Fruit fly (Drosophila melanogaster) whole organism, wandering third instar larva: ENCODE data around the gene Osi1.

Experiments
- Abd-B ChIP-seq: fragments of >200 bp; optimal IDR thresholded peaks from 2 replicates; lab custom pipeline; 2017; ENCODE audit warnings: missing biosample characterization, missing genetic modification characterization
- CG32264 ChIP-seq: fragments of 200-800 bp; sonication (Bioruptor generic); optimal IDR thresholded peaks from 2 replicates; lab custom pipeline; 2016; ENCODE audit warnings: missing biosample characterization, missing genetic modification characterization
- CrebA ChIP-seq: fragments of 200-800 bp; sonication (Bioruptor generic); optimal IDR thresholded peaks from 2 replicates; lab custom pipeline; 2016; ENCODE audit warnings: missing biosample characterization, mild to moderate bottlenecking, missing genetic modification characterization, borderline replicate concordance
- Dfd ChIP-seq: fragments of >200 bp; optimal IDR thresholded peaks from 2 replicates; lab custom pipeline; 2017; ENCODE audit warnings: missing biosample characterization, missing genetic modification characterization
- Dif ChIP-seq: fragments of 200-275, 200-300 bp; sonication (Bioruptor generic); optimal IDR thresholded peaks from 2 replicates; lab custom pipeline; 2018; ENCODE audit warnings: missing biosample characterization, missing genetic modification characterization; ENCODE audit not compliant: partially characterized antibody
- GATAd ChIP-seq: sonication (Bioruptor generic); optimal IDR thresholded peaks from 2 replicates; lab custom pipeline; 2016; ENCODE audit warnings: missing biosample characterization, missing genetic modification characterization
- HLH106 ChIP-seq: fragments of 200-800 bp; optimal IDR thresholded peaks from 3 replicates; lab custom pipeline; 2019; ENCODE audit warnings: missing biosample characterization, mild to moderate bottlenecking, missing genetic modification characterization, moderate library complexity
- Jra ChIP-seq: sonication (Bioruptor generic); optimal IDR thresholded peaks from 2 replicates; lab custom pipeline; 2016; ENCODE audit warnings: missing biosample characterization, missing genetic modification characterization
- Myc ChIP-seq: fragments of >200 bp; optimal IDR thresholded peaks from 2 replicates; lab custom pipeline; 2017
- N ChIP-seq: fragments of >200 bp; optimal IDR thresholded peaks from 2 replicates; lab custom pipeline; 2018; ENCODE audit warnings: missing biosample characterization, missing external identifiers, missing genetic modification characterization
- OdsH ChIP-seq: fragments of 200-800 bp; sonication (Bioruptor generic); optimal IDR thresholded peaks from 2 replicates; lab custom pipeline; 2016; ENCODE audit warnings: missing biosample characterization, mild to moderate bottlenecking, missing genetic modification characterization
- Rel ChIP-seq, 2 experiments: fragments of 200-800 bp; sonication (Bioruptor generic) in 1 of 2; optimal IDR thresholded peaks; 2 replicates in 1 of 2; 3 replicates in 1 of 2; lab custom pipeline; 2016 to 2019; ENCODE audit warnings: mild to moderate bottlenecking in 2 of 2, missing biosample characterization in 2 of 2, missing genetic modification characterization in 2 of 2, moderate library complexity in 1 of 2
- Sp1 ChIP-seq: fragments of 200-800 bp; sonication (Bioruptor generic); optimal IDR thresholded peaks from 3 replicates; lab custom pipeline; 2019; ENCODE audit warnings: missing biosample characterization, mild to moderate bottlenecking, missing genetic modification characterization, moderate library complexity
- Vsx2 ChIP-seq: fragments of 200-300, 225-300 bp; sonication (Bioruptor generic); optimal IDR thresholded peaks from 2 replicates; lab custom pipeline; 2018; ENCODE audit warnings: missing biosample characterization, missing genetic modification characterization; ENCODE audit not compliant: partially characterized antibody
- brk ChIP-seq: fragments of 200-800 bp; sonication (Bioruptor generic); optimal IDR thresholded peaks from 2 replicates; lab custom pipeline; 2016; ENCODE audit warnings: missing biosample characterization, mild to moderate bottlenecking, missing genetic modification characterization
- dsf ChIP-seq: sonication (Bioruptor generic); optimal IDR thresholded peaks from 2 replicates; lab custom pipeline; 2016; ENCODE audit warnings: missing biosample characterization, missing genetic modification characterization, borderline replicate concordance
- ey ChIP-seq: fragments of 200-800 bp; sonication (Bioruptor generic); optimal IDR thresholded peaks from 2 replicates; lab custom pipeline; 2016; ENCODE audit warnings: missing biosample characterization, missing genetic modification characterization
- foxo ChIP-seq, 2 experiments: fragments of 200-800 bp; sonication (Bioruptor generic); optimal IDR thresholded peaks; 2 replicates in 1 of 2; 3 replicates in 1 of 2; lab custom pipeline; 2016 to 2017; ENCODE audit warnings: missing biosample characterization in 2 of 2, missing genetic modification characterization in 2 of 2
- fru ChIP-seq: fragments of 200-800 bp; sonication (Bioruptor generic); optimal IDR thresholded peaks from 3 replicates; lab custom pipeline; 2016; ENCODE audit warnings: missing biosample characterization, mild to moderate bottlenecking, missing genetic modification characterization
- h ChIP-seq: fragments of 200-800 bp; sonication (Bioruptor generic); optimal IDR thresholded peaks from 3 replicates; lab custom pipeline; 2016; ENCODE audit warnings: missing biosample characterization, mild to moderate bottlenecking, missing genetic modification characterization
- jim ChIP-seq: fragments of 175-275, 200-325 bp; sonication (Bioruptor generic); optimal IDR thresholded peaks from 2 replicates; lab custom pipeline; 2016; ENCODE audit warnings: missing biosample characterization, mild to moderate bottlenecking, missing genetic modification characterization
- lola ChIP-seq: fragments of >200 bp; optimal IDR thresholded peaks from 2 replicates; lab custom pipeline; 2017; ENCODE audit warnings: missing biosample characterization, missing genetic modification characterization
- pan ChIP-seq: fragments of >200 bp; optimal IDR thresholded peaks from 2 replicates; lab custom pipeline; 2017
- psq ChIP-seq: fragments of 200-800 bp; sonication (Bioruptor generic); optimal IDR thresholded peaks from 3 replicates; lab custom pipeline; 2017; ENCODE audit warnings: missing biosample characterization, mild to moderate bottlenecking, missing genetic modification characterization, moderate library complexity
- rgr ChIP-seq: fragments of 200-800 bp; sonication (Bioruptor generic); optimal IDR thresholded peaks from 3 replicates; lab custom pipeline; 2016; ENCODE audit warnings: missing biosample characterization, mild to moderate bottlenecking, missing genetic modification characterization
- sage ChIP-seq: fragments of 200-800 bp; sonication (Bioruptor generic); optimal IDR thresholded peaks from 2 replicates; lab custom pipeline; 2016; ENCODE audit warnings: missing biosample characterization, mild to moderate bottlenecking, missing genetic modification characterization
- sv ChIP-seq: fragments of 200-800 bp; sonication (Bioruptor generic); optimal IDR thresholded peaks from 3 replicates; lab custom pipeline; 2016; ENCODE audit warnings: missing biosample characterization, missing genetic modification characterization
- usp ChIP-seq: fragments of >200 bp; optimal IDR thresholded peaks from 2 replicates; lab custom pipeline; 2017; ENCODE audit warnings: missing biosample characterization, missing genetic modification characterization
- woc ChIP-seq: sonication (Bioruptor generic); optimal IDR thresholded peaks from 2 replicates; lab custom pipeline; 2016; ENCODE audit warnings: missing biosample characterization, mild to moderate bottlenecking, missing genetic modification characterization

The Osi1 gene

DNA sequence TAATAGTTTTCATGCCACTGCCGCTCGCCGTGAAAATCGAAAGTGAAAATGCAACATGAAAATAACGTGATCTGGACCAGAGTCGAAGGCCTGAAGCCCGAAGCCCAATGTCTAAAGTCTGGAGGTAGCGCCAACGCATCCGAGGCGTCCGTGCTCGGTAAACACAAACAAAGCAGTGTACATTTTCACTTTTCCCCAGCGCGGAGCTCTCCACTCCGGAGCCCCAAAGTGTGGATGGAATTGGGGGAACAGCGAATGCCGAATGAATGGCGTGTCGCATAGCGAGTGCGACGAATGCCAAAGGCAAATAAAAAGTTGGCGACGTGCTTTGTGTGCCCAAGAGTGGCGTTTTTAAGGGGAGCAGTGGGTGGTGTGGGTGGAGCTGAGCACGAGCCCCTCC, 29.7 kb downstream of the Osi1 start:
- TF ChIP-seq dsf (no peak), Dfd (GFP tag; lab: Kevin White, UChicago) (no peak), pan (lab: Kevin White, UChicago) (no peak), sage (GFP tag; lab: Kevin White, UChicago) (no peak), lola (GFP tag; lab: Kevin White, UChicago) (no peak), Jra (GFP tag; lab: Kevin White, UChicago) (no peak)

DNA sequence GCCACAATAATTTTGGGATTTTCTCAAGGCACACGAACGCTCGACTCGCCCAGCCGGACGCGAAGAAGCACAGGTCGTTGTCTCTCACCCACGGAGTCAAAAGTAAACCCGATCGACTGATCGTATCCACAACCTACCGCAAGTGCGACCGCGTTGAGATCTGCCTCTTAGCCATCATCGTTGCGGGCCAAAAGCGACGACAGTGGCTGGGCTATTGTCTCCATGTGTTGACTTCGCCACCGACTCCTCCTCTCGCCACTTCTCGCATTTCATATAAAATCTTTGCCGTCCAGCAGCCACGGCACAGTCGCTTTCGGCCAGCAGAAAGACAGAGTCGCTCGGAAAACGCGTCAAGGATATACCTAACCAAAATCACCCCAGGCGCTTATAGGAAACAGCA, 35.7 kb downstream of the Osi1 start, which contains the start of gene Osi2:
Osi2 (plus strand) TSS at position 301 of the 400 bp plus-strand sequence.
- TF ChIP-seq psq (GFP tag; lab: Kevin White, UChicago): no peak

DNA sequence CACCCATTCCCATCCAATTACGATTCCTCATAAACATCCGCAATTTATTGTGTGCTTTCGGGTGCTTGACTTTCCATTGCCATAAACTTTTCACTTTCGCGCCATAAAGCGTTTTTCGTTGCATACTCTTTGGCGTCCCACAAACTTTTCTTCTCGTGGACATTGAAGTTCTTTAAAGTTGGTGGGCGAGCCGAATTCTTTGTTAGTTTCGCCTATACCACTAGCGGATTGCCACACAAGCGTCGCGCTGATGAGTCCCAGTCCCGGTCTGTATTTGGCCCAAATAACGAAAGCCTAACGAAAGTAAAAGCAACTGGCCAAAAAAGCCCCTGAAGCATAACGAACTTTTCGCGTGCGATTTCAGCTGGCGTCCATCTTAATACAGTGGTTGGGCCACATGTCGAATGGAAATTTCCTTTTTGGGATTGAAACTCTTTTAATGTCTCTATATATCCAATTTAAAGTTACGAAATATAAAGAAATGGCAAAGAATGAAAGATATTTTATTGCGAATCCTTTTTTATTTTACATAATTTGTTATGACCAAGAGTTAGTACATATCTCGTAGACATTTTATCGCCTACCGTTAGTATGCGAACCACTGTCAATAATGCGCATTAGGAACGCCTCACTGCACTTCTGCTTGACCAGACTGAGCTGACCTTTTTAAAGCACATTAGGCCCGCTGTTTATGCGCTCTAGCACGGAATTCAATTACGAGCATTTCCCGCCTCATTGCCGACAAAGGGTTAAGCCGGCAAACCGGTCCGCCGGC, 37.1 kb downstream of the Osi1 start:
- TF ChIP-seq ey (GFP tag; lab: Kevin White, UChicago) (peak; percentile 37), h (GFP tag; lab: Kevin White, UChicago) (peak; percentile 19), Vsx2 (GFP tag; lab: Kevin White, UChicago) (peak; percentile 24), CrebA (GFP tag; lab: Kevin White, UChicago) (no peak), woc (GFP tag; lab: Kevin White, UChicago) (peak; percentile 60), jim (GFP tag; lab: Kevin White, UChicago) (no peak), Abd-B (GFP tag; lab: Kevin White, UChicago) (no peak), HLH106 (peak; percentile 17), fru (peak; percentile 14), N (GFP tag; lab: Kevin White, UChicago) (peak; percentile 40), Myc (peak; percentile 44), rgr (GFP tag; lab: Kevin White, UChicago) (peak; percentile 36)

DNA sequence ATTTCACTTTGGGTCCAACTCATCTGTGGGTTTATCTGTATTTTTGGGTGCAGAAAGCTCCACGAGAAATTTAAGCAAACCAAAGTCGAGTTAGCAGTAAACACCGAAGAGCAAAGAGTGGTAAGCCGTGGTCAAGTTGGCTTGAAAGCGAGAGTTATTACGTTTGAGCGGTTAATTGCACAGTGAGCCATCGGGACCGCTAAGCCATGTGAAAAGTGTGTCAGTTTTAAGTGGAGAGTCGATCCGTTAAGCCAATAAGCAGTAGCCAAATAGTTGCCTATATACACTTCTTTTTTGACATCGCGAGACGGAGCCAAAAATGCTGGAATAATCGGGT, 37.7 kb downstream of the Osi1 start:
- no peak for TF ChIP-seq Vsx2 (GFP tag; lab: Kevin White, UChicago)
- TF ChIP-seq Sp1 (GFP tag; lab: Kevin White, UChicago): no peak

DNA sequence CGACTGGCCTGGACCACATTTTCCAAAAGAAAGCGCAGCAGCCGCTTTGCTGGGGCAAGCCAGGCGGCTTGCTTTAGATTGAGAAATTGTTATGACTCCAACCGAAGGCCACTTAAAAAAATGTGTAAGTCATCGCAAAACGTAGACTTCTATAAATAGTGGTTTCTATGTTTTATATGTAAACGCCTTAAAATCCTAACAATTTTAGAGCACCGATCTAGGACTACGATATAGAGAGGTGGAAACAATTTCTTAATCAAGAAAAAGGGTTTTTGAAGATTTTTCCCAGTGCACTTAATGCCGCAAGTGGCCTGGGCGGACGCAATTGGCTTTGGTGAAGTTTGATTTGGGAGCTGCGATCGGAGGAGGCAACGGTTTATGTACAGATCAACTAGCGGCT, 40.9 kb downstream of the Osi1 start:
- TF ChIP-seq pan (lab: Kevin White, UChicago) (no peak), woc (GFP tag; lab: Kevin White, UChicago) (no peak), Myc (no peak), sage (GFP tag; lab: Kevin White, UChicago) (no peak), Dif (no peak), jim (GFP tag; lab: Kevin White, UChicago) (no peak), lola (GFP tag; lab: Kevin White, UChicago) (no peak), h (GFP tag; lab: Kevin White, UChicago) (no peak), psq (GFP tag; lab: Kevin White, UChicago) (no peak), sv (no peak), CrebA (GFP tag; lab: Kevin White, UChicago) (no peak), GATAd (GFP tag; lab: Kevin White, UChicago) (no peak), Dfd (GFP tag; lab: Kevin White, UChicago) (no peak), foxo (GFP tag; optimal IDR thresholded peaks at IDR 0.05; lab: Kevin White, UChicago) (no peak), usp (GFP tag; lab: Kevin White, UChicago) (no peak), Rel (GFP tag; optimal IDR thresholded peaks at IDR 0.05; lab: Kevin White, UChicago) (no peak), Rel (tag; optimal IDR thresholded peaks at IDR 0.05; lab: Kevin White, UChicago) (no peak), brk (GFP tag; lab: Kevin White, UChicago) (no peak), Jra (GFP tag; lab: Kevin White, UChicago) (no peak), OdsH (no peak), CG32264 (GFP tag; lab: Kevin White, UChicago) (no peak)
